Fruit fly (Drosophila melanogaster) whole organism, embryonic: ENCODE data around the gene CG34309.

ENCODE experiments used
- CG10267 ChIP-seq: fragments of 200-800 bp; sonication (Bioruptor generic); optimal IDR thresholded peaks from 2 replicates; lab custom pipeline; 2018; ENCODE audit warnings: missing biosample characterization, mild to moderate bottlenecking, missing genetic modification characterization, moderate library complexity
- CG11504 ChIP-seq: fragments of 200-800 bp; sonication (Bioruptor generic); optimal IDR thresholded peaks from 3 replicates; lab custom pipeline; 2019; ENCODE audit warnings: missing biosample characterization, mild to moderate bottlenecking, missing genetic modification characterization, moderate library complexity
- CG12744 ChIP-seq: fragments of 200-800 bp; sonication (Bioruptor generic); optimal IDR thresholded peaks from 2 replicates; lab custom pipeline; 2016; ENCODE audit warnings: missing biosample characterization, missing genetic modification characterization
- CG12769 ChIP-seq: fragments of 200-800 bp; sonication (Bioruptor generic); optimal IDR thresholded peaks from 2 replicates; lab custom pipeline; 2019; ENCODE audit warnings: missing biosample characterization, mild to moderate bottlenecking, missing genetic modification characterization, moderate library complexity
- CG13775 ChIP-seq: fragments of 200-800 bp; sonication (Bioruptor generic); optimal IDR thresholded peaks from 3 replicates; lab custom pipeline; 2017; ENCODE audit warnings: missing biosample characterization, mild to moderate bottlenecking, missing genetic modification characterization
- CG14710 ChIP-seq: fragments of 200-800 bp; sonication (Bioruptor generic); optimal IDR thresholded peaks from 3 replicates; lab custom pipeline; 2019; ENCODE audit warnings: missing biosample characterization, mild to moderate bottlenecking, missing genetic modification characterization, moderate library complexity
- CG15601 ChIP-seq: fragments of 200-800 bp; sonication (Bioruptor generic); optimal IDR thresholded peaks from 3 replicates; lab custom pipeline; 2019; ENCODE audit warnings: missing biosample characterization, mild to moderate bottlenecking, missing genetic modification characterization, moderate library complexity
- CG1602 ChIP-seq: fragments of 200-800 bp; sonication (Bioruptor generic); optimal IDR thresholded peaks from 3 replicates; lab custom pipeline; 2016; ENCODE audit warnings: missing biosample characterization, missing genetic modification characterization
- CG17361 ChIP-seq: fragments of 200-800 bp; sonication (Bioruptor generic); IDR thresholded peaks from 3 replicates; pipeline ENCODE4 v1.3.6; 2022; ENCODE audit warnings: missing biosample characterization, missing genetic modification characterization
- CG2199 ChIP-seq: fragments of 200-800 bp; sonication (Bioruptor generic); IDR thresholded peaks from 3 replicates; pipeline ENCODE4 v1.3.6; 2022; ENCODE audit warnings: missing biosample characterization, missing genetic modification characterization
- CG33557 ChIP-seq: fragments of 200-800 bp; sonication (Bioruptor generic); optimal IDR thresholded peaks from 2 replicates; lab custom pipeline; 2019; ENCODE audit warnings: missing biosample characterization, mild to moderate bottlenecking, missing genetic modification characterization, moderate library complexity
- CG3847 ChIP-seq: fragments of 200-800 bp; sonication (Bioruptor generic); IDR thresholded peaks from 2 replicates; pipeline ENCODE4 v1.3.6; 2022; ENCODE audit warnings: missing biosample characterization, missing genetic modification characterization
- CG6254 ChIP-seq: fragments of 200-800 bp; sonication (Bioruptor generic); optimal IDR thresholded peaks from 3 replicates; lab custom pipeline; 2017; ENCODE audit warnings: mild to moderate bottlenecking, missing biosample characterization, missing genetic modification reagents, missing genetic modification characterization
- CG6765 ChIP-seq: fragments of 200-800 bp; sonication (Bioruptor generic); optimal IDR thresholded peaks from 3 replicates; lab custom pipeline; 2017; ENCODE audit warnings: missing biosample characterization, mild to moderate bottlenecking, missing genetic modification characterization
- CG7271 ChIP-seq: fragments of 200-800 bp; sonication (Bioruptor generic); optimal IDR thresholded peaks from 2 replicates; lab custom pipeline; 2018; ENCODE audit warnings: missing biosample characterization, mild to moderate bottlenecking, missing genetic modification characterization, moderate library complexity
- CG8089 ChIP-seq: fragments of 200-800 bp; sonication (Bioruptor generic); optimal IDR thresholded peaks from 3 replicates; lab custom pipeline; 2016; ENCODE audit warnings: missing biosample characterization, missing genetic modification characterization
- CG8765 ChIP-seq: fragments of 200-800 bp; sonication (Bioruptor generic); IDR thresholded peaks from 2 replicates; pipeline ENCODE4 v1.3.6; 2022; ENCODE audit warnings: missing biosample characterization, missing genetic modification characterization
- CG8924 ChIP-seq: fragments of 200-800 bp; optimal IDR thresholded peaks from 3 replicates; lab custom pipeline; 2019; ENCODE audit warnings: missing biosample characterization, mild to moderate bottlenecking, missing genetic modification characterization, moderate library complexity
- CoRest ChIP-seq: fragments of 200-800 bp; sonication (Bioruptor generic); optimal IDR thresholded peaks from 3 replicates; lab custom pipeline; 2018; ENCODE audit warnings: missing biosample characterization, mild to moderate bottlenecking, missing genetic modification characterization, moderate library complexity
- D ChIP-seq, 2 experiments: fragments of 200-800 bp in 1 of 2; fragments of >200 bp in 1 of 2; sonication (Bioruptor generic) in 1 of 2; optimal IDR thresholded peaks; 2 replicates in 1 of 2; 3 replicates in 1 of 2; lab custom pipeline; 2017; ENCODE audit warnings: mild to moderate bottlenecking in 1 of 2, missing biosample characterization in 1 of 2, missing genetic modification characterization in 1 of 2, missing genetic modification reagents in 1 of 2
- Dad ChIP-seq: fragments of 200-800 bp; sonication (Bioruptor generic); optimal IDR thresholded peaks from 3 replicates; lab custom pipeline; 2016; ENCODE audit warnings: missing biosample characterization, missing genetic modification characterization
- HLH3B ChIP-seq: fragments of 200-800 bp; sonication (Bioruptor generic); IDR thresholded peaks from 2 replicates; pipeline ENCODE4 v1.3.6; 2022; ENCODE audit warnings: missing biosample characterization, missing genetic modification characterization
- Hand ChIP-seq: fragments of 200-800 bp; sonication (Bioruptor generic); optimal IDR thresholded peaks from 2 replicates; lab custom pipeline; 2017; ENCODE audit warnings: mild to moderate bottlenecking, missing biosample characterization, missing genetic modification reagents, missing genetic modification characterization
- HmgZ ChIP-seq: fragments of 200-800 bp; sonication (Bioruptor generic); optimal IDR thresholded peaks from 2 replicates; lab custom pipeline; 2018; ENCODE audit warnings: missing biosample characterization, mild to moderate bottlenecking, missing genetic modification characterization
- Hmx ChIP-seq: fragments of 200-800 bp; sonication (Bioruptor generic); optimal IDR thresholded peaks from 2 replicates; lab custom pipeline; 2016; ENCODE audit warnings: missing biosample characterization, missing genetic modification characterization
- NC2α ChIP-seq: fragments of 200-800 bp; sonication (Bioruptor generic); optimal IDR thresholded peaks from 2 replicates; lab custom pipeline; 2016; ENCODE audit warnings: missing biosample characterization, missing genetic modification characterization
- Six4 ChIP-seq: fragments of 200-800 bp; sonication (Bioruptor generic); optimal IDR thresholded peaks from 2 replicates; lab custom pipeline; 2016; ENCODE audit warnings: missing biosample characterization, missing genetic modification characterization
- Ssrp ChIP-seq: fragments of 200-800 bp; sonication (Bioruptor generic); optimal IDR thresholded peaks from 2 replicates; lab custom pipeline; 2018; ENCODE audit warnings: missing biosample characterization, mild to moderate bottlenecking, missing genetic modification characterization, moderate library complexity
- cad ChIP-seq: fragments of >200 bp; optimal IDR thresholded peaks from 2 replicates; lab custom pipeline; 2017; ENCODE audit warnings: missing biosample characterization, missing genetic modification characterization
- dan ChIP-seq: fragments of 200-800 bp; sonication (Bioruptor generic); IDR thresholded peaks from 2 replicates; pipeline ENCODE4 v1.3.6; 2022; ENCODE audit warnings: missing biosample characterization, missing genetic modification characterization
- fd102C ChIP-seq: fragments of 200-800 bp; sonication (Bioruptor generic); optimal IDR thresholded peaks from 2 replicates; lab custom pipeline; 2018; ENCODE audit warnings: missing biosample characterization, mild to moderate bottlenecking, missing genetic modification characterization, moderate library complexity
- gcm ChIP-seq: fragments of 200-800 bp; sonication (Bioruptor generic); optimal IDR thresholded peaks from 2 replicates; lab custom pipeline; 2019; ENCODE audit warnings: missing biosample characterization, mild to moderate bottlenecking, missing genetic modification characterization, moderate library complexity
- gem ChIP-seq: fragments of 200-800 bp; sonication (Bioruptor generic); optimal IDR thresholded peaks from 2 replicates; lab custom pipeline; 2019; ENCODE audit warnings: missing biosample characterization, mild to moderate bottlenecking, missing genetic modification characterization, moderate library complexity
- grau ChIP-seq: fragments of 200-800 bp; optimal IDR thresholded peaks from 3 replicates; lab custom pipeline; 2019; ENCODE audit warnings: missing biosample characterization, mild to moderate bottlenecking, missing genetic modification characterization, moderate library complexity
- gsb-n ChIP-seq: fragments of 200-800 bp; sonication (Bioruptor generic); optimal IDR thresholded peaks from 3 replicates; lab custom pipeline; 2018; ENCODE audit warnings: missing biosample characterization, mild to moderate bottlenecking, missing genetic modification characterization
- klu ChIP-seq: fragments of 200-800 bp; sonication (Bioruptor generic); IDR thresholded peaks from 2 replicates; pipeline ENCODE4 v1.3.6; 2022; ENCODE audit warnings: missing biosample characterization, missing genetic modification characterization
- kni ChIP-seq: fragments of 200-800 bp; sonication (Bioruptor generic); optimal IDR thresholded peaks from 3 replicates; lab custom pipeline; 2017; ENCODE audit warnings: mild to moderate bottlenecking, missing biosample characterization, missing genetic modification reagents, missing genetic modification characterization
- nau ChIP-seq: fragments of 200-800 bp; sonication (Bioruptor generic); optimal IDR thresholded peaks from 3 replicates; lab custom pipeline; 2017; ENCODE audit warnings: missing biosample characterization, mild to moderate bottlenecking, missing genetic modification characterization, missing genetic modification reagents
- prd ChIP-seq, 3 experiments: fragments of >200 bp in 2 of 3; fragments of 200-800 bp in 1 of 3; sonication (Bioruptor generic) in 1 of 3; optimal IDR thresholded peaks in 2 of 3; IDR thresholded peaks in 1 of 3; 2 replicates in 2 of 3; 3 replicates in 1 of 3; pipeline versions ENCODE4 v1.3.6 to Lab custom; 2017 to 2022; ENCODE audit warnings: missing biosample characterization in 1 of 3, missing genetic modification characterization in 1 of 3
- pum ChIP-seq: fragments of 200-800 bp; sonication (Bioruptor generic); optimal IDR thresholded peaks from 2 replicates; lab custom pipeline; 2016; ENCODE audit warnings: missing biosample characterization, missing genetic modification characterization
- row ChIP-seq: fragments of 200-800 bp; sonication (Bioruptor generic); IDR thresholded peaks from 3 replicates; pipeline ENCODE4 v1.3.6; 2022; ENCODE audit warnings: missing biosample characterization, missing genetic modification characterization
- scrt ChIP-seq: fragments of 200-800 bp; sonication (Bioruptor generic); optimal IDR thresholded peaks from 2 replicates; lab custom pipeline; 2018; ENCODE audit warnings: missing biosample characterization, mild to moderate bottlenecking, missing genetic modification characterization, moderate library complexity
- seq ChIP-seq: fragments of 200-800 bp; sonication (Bioruptor generic); IDR thresholded peaks from 2 replicates; pipeline ENCODE4 v1.3.6; 2022; ENCODE audit warnings: missing biosample characterization, missing genetic modification characterization
- stwl ChIP-seq: fragments of 200-800 bp; sonication (Bioruptor generic); optimal IDR thresholded peaks from 3 replicates; lab custom pipeline; 2018; ENCODE audit warnings: missing biosample characterization, mild to moderate bottlenecking, missing genetic modification characterization, moderate library complexity
- tna ChIP-seq: fragments of 200-800 bp; sonication (Bioruptor generic); IDR thresholded peaks from 2 replicates; pipeline ENCODE4 v1.3.6; 2022; ENCODE audit warnings: missing biosample characterization, missing genetic modification characterization; ENCODE audit not compliant: partially characterized antibody
- twi ChIP-seq: fragments of 200-800 bp; optimal IDR thresholded peaks from 2 replicates; lab custom pipeline; 2019; ENCODE audit warnings: missing biosample characterization, mild to moderate bottlenecking, missing genetic modification characterization, moderate library complexity
- zen ChIP-seq: fragments of 200-800 bp; sonication (Bioruptor generic); optimal IDR thresholded peaks from 3 replicates; lab custom pipeline; 2018; ENCODE audit warnings: missing biosample characterization, mild to moderate bottlenecking, missing genetic modification characterization, moderate library complexity
- zf30C ChIP-seq: fragments of 200-800 bp; sonication (Bioruptor generic); optimal IDR thresholded peaks from 3 replicates; lab custom pipeline; 2018; ENCODE audit warnings: missing biosample characterization, mild to moderate bottlenecking, missing genetic modification characterization

The CG34309 gene

dm6 chr3R:13404841-13405441 is 32.5 kb downstream of the CG34309 start, which contains the start of gene yellow-e3 (continued):
- TF ChIP-seq gem (tag; lab: Kevin White, UChicago) (peak; percentile 65), zen (peak; percentile 93), CG17361 (GFP tag; lab: Robert Waterston, UW) (peak; percentile 38; the same call in 1 of the 3 replicates), row (GFP tag; lab: Robert Waterston, UW) (peak; percentile 53), zf30C (peak; percentile 95), stwl (tag; lab: Kevin White, UChicago) (peak; percentile 11), D (optimal IDR thresholded peaks at IDR 0.05; lab: Kevin White, UChicago) (no peak), D (GFP tag; optimal IDR thresholded peaks at IDR 0.05; lab: Kevin White, UChicago) (peak; percentile 7), CG6765 (GFP tag; lab: Kevin White, UChicago) (no peak), CG11504 (peak; percentile 6), kni (GFP tag; lab: Kevin White, UChicago) (no peak), CG7271 (peak; percentile 86), CG10267 (tag; lab: Kevin White, UChicago) (peak; percentile 71), fd102C (GFP tag; lab: Kevin White, UChicago) (peak; percentile 64), NC2α (no peak), klu (no peak), CG2199 (GFP tag; lab: Robert Waterston, UW) (no peak), Dad (GFP tag; lab: Kevin White, UChicago) (no peak), CG8765 (GFP tag; lab: Robert Waterston, UW) (peak; percentile 39; the same call in 1 of the 2 replicates), cad (GFP tag; lab: Kevin White, UChicago) (peak; percentile 38), scrt (GFP tag; lab: Kevin White, UChicago) (no peak), prd (optimal IDR thresholded peaks at IDR 0.05; lab: Kevin White, UChicago) (no peak), prd (GFP tag; IDR thresholded peaks at IDR 0.05; lab: Robert Waterston, UW) (peak; percentile 81), Hmx (GFP tag; lab: Kevin White, UChicago) (no peak), grau (tag; lab: Kevin White, UChicago) (peak; percentile 44), CG14710 (tag; lab: Kevin White, UChicago) (peak; percentile 71), CG3847 (GFP tag; lab: Robert Waterston, UW) (no peak), nau (GFP tag; lab: Kevin White, UChicago) (no peak), HLH3B (GFP tag; lab: Robert Waterston, UW) (no peak), CG8089 (GFP tag; lab: Kevin White, UChicago) (no peak), CG15601 (tag; lab: Kevin White, UChicago) (peak; percentile 24), seq (GFP tag; lab: Robert Waterston, UW) (no peak), gsb-n (tag; lab: Kevin White, UChicago) (peak; percentile 39), twi (tag; lab: Kevin White, UChicago) (peak; percentile 25), pum (no peak), tna (GFP tag; lab: Robert Waterston, UW) (no peak), dan (GFP tag; lab: Robert Waterston, UW) (no peak), gcm (GFP tag; lab: Kevin White, UChicago) (peak; percentile 29), CG13775 (GFP tag; lab: Kevin White, UChicago) (peak; percentile 30), Six4 (no peak), CG12769 (tag; lab: Kevin White, UChicago) (no peak), Ssrp (peak; percentile 17), HmgZ (tag; lab: Kevin White, UChicago) (no peak), CoRest (tag; lab: Kevin White, UChicago) (peak; percentile 25), CG12744 (GFP tag; lab: Kevin White, UChicago) (no peak), CG6254 (peak; percentile 37), CG8924 (tag; lab: Kevin White, UChicago) (peak; percentile 64), Hand (no peak), CG33557 (peak; percentile 81), CG1602 (GFP tag; lab: Kevin White, UChicago) (peak; percentile 14)
